Worm (Caenorhabditis elegans): Measurements from ENCODE around the gene srab-18.

srab-18 gene

ce11 chrV:9841376-9841775 lies 29.9 kb downstream of the srab-18 start, which contains the start of gene sru-36:
TSS of gene sru-36 (plus strand) at chrV:9841676.
- TF ChIP-seq nhr-77 (tag; optimal IDR thresholded peaks at IDR 0.05) (no peak), sem-4 (tag; optimal IDR thresholded peaks at IDR 0.05) (no peak), blmp-1 (tag; optimal IDR thresholded peaks at IDR 0.05; ENCODE audit: insufficient read depth) (no peak), dmd-4 (tag; optimal IDR thresholded peaks at IDR 0.05) (no peak), snpc-4 (tag; optimal IDR thresholded peaks at IDR 0.05) (no peak), ceh-16 (tag; optimal IDR thresholded peaks at IDR 0.05) (no peak), C34F6.9 (tag; optimal IDR thresholded peaks at IDR 0.05) (no peak), lsy-2 (tag; optimal IDR thresholded peaks at IDR 0.05) (no peak), ztf-11 (tag; optimal IDR thresholded peaks at IDR 0.05) (no peak), unc-55 (GFP tag; optimal IDR thresholded peaks at IDR 0.05) (no peak), mbf-1 (tag; optimal IDR thresholded peaks at IDR 0.05) (no peak), lin-13 (GFP tag; optimal IDR thresholded peaks at IDR 0.05) (no peak), nhr-10 (tag; optimal IDR thresholded peaks at IDR 0.05) (no peak), nhr-23 (tag; optimal IDR thresholded peaks at IDR 0.05) (no peak)

- TF ChIP-seq lin-11 (tag; optimal IDR thresholded peaks at IDR 0.05) (no peak), ama-1 (optimal IDR thresholded peaks at IDR 0.05) (no peak), fos-1 (tag; optimal IDR thresholded peaks at IDR 0.05) (no peak), gmeb-1 (tag; optimal IDR thresholded peaks at IDR 0.05) (no peak), egl-27 (tag; optimal IDR thresholded peaks at IDR 0.05) (no peak), lin-13 (GFP tag; optimal IDR thresholded peaks at IDR 0.05) (no peak), skn-1 (tag; optimal IDR thresholded peaks at IDR 0.05) (no peak), C34F6.9 (tag; optimal IDR thresholded peaks at IDR 0.05) (no peak), ceh-82 (tag; optimal IDR thresholded peaks at IDR 0.05) (no peak), nhr-77 (tag; optimal IDR thresholded peaks at IDR 0.05) (no peak), nhr-6 (tag; optimal IDR thresholded peaks at IDR 0.05) (no peak), ztf-1 (GFP tag; conservative IDR thresholded peaks at IDR 0.05) (no peak)
Observed at ce11 chrV:9837679-9838078, 33.6 kb downstream of the srab-18 start, which contains the start of gene srsx-21. TSS of gene srsx-21 (plus strand) at chrV:9837979.

ce11 chrV:9835945-9836344 lies 35.3 kb downstream of the srab-18 start, which contains the start of gene sru-38:
TSS of gene sru-38 (minus strand) at chrV:9836045.
- TF ChIP-seq sma-3 (GFP tag; optimal IDR thresholded peaks at IDR 0.05) = no peak
- no peak for TF ChIP-seq ztf-11 (tag; optimal IDR thresholded peaks at IDR 0.05)
- no peak for TF ChIP-seq egl-27 (tag; optimal IDR thresholded peaks at IDR 0.05)
- no peak for TF ChIP-seq mdl-1 (tag; optimal IDR thresholded peaks at IDR 0.05)
- no peak for TF ChIP-seq sem-4 (tag; optimal IDR thresholded peaks at IDR 0.05)
- TF ChIP-seq F13H6.1 (tag; optimal IDR thresholded peaks at IDR 0.05) = no peak
- TF ChIP-seq lin-11 (tag; optimal IDR thresholded peaks at IDR 0.05) = no peak
- no peak for TF ChIP-seq dmd-4 (tag; optimal IDR thresholded peaks at IDR 0.05)
- no peak for TF ChIP-seq ceh-82 (tag; optimal IDR thresholded peaks at IDR 0.05)
- TF ChIP-seq lin-13 (GFP tag; optimal IDR thresholded peaks at IDR 0.05) = no peak
- no peak for TF ChIP-seq R02D3.7 (tag; optimal IDR thresholded peaks at IDR 0.05)
- no peak for TF ChIP-seq nhr-237 (tag; optimal IDR thresholded peaks at IDR 0.05)
- TF ChIP-seq unc-55 (GFP tag; optimal IDR thresholded peaks at IDR 0.05) = no peak

ce11 chrV:9833900-9834299 lies 37.3 kb downstream of the srab-18 start, which contains the start of gene sru-40:
TSS of gene sru-40 (minus strand) at chrV:9834000.
- TF ChIP-seq nhr-129 (tag; optimal IDR thresholded peaks at IDR 0.05) = no peak
- TF ChIP-seq ama-1 (optimal IDR thresholded peaks at IDR 0.05) = no peak

ce11 chrV:9824149-9824548 lies 47.1 kb downstream of the srab-18 start, which contains the start of gene str-2:
TSS of gene str-2 (minus strand) at chrV:9824249.
- TF ChIP-seq ZK546.5 (tag; optimal IDR thresholded peaks at IDR 0.05) (no peak), dmd-4 (tag; optimal IDR thresholded peaks at IDR 0.05) (no peak), skn-1 (tag; optimal IDR thresholded peaks at IDR 0.05) (no peak), lin-11 (tag; optimal IDR thresholded peaks at IDR 0.05) (no peak), nhr-21 (tag; optimal IDR thresholded peaks at IDR 0.05) (no peak), nhr-23 (tag; optimal IDR thresholded peaks at IDR 0.05) (no peak), egl-27 (tag; optimal IDR thresholded peaks at IDR 0.05) (no peak), crh-2 (tag; optimal IDR thresholded peaks at IDR 0.05) (no peak), sma-9 (GFP tag; optimal IDR thresholded peaks at IDR 0.05) (no peak), sma-9 (tag; optimal IDR thresholded peaks at IDR 0.05) (no peak), nhr-237 (tag; optimal IDR thresholded peaks at IDR 0.05) (no peak), nhr-77 (tag; optimal IDR thresholded peaks at IDR 0.05) (no peak), lin-13 (GFP tag; optimal IDR thresholded peaks at IDR 0.05) (no peak), nhr-129 (tag; optimal IDR thresholded peaks at IDR 0.05) (no peak)
